Fruit fly (Drosophila melanogaster): ENCODE results near the gene ppk27.

dm6 chr3L:3788790-3789421 is 33.9 kb upstream of the ppk27 start:
- no peak for TF ChIP-seq CG32767 (GFP tag; IDR thresholded peaks at IDR 0.05)
- TF ChIP-seq lilli (GFP tag; optimal IDR thresholded peaks at IDR 0.05), result no peak
- no peak for TF ChIP-seq toy (GFP tag; IDR thresholded peaks at IDR 0.05)
- no peak for TF ChIP-seq CG11723 (GFP tag; optimal IDR thresholded peaks at IDR 0.05)
